Fruit fly (Drosophila melanogaster): ENCODE results near the gene CG31709.
A peak's percentile ranks its signal among the peaks of the same experiment; 100 is the strongest.

The CG31709 gene

DNA sequence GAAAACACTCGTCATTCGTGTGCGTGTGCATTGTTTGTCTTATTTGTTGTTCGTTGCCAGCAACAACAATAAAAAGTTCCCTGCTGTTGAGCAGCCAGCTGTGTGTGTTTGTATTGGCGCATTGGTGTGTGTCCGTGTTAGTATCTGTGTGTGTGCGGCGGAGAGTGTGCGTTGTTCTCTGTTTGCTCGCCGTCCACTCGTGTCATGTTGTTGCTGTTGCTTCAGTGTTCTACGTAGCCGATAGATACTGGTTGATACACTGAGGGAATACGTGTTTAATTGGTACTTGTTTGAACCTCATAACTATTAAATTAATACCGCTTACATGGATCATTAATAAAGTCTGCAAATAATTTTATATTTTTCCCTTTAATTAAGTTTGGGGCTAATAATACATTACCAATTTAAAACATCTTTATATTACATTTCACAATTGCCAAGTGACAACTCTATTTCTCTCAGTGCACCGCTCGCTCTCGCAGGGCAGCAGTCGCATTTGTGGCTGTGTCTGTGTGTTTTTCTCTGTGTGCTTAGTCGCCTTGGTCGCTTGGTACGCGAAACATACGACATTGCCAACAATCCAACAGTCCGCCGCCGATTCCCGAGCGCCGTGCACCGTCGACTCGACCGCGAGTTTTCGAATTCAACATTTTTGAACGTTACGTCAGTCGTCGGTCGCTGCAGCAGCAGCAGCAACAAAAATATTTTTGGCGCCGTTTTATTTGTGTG, 10.9 kb downstream of the CG31709 start, which contains the start of gene brwl (continued):
- peak; percentile 98 for TF ChIP-seq CG4617 (GFP tag; optimal IDR thresholded peaks at IDR 0.05; ENCODE audit: borderline replicate concordance)
- peak; percentile 98 for TF ChIP-seq NC2β (GFP tag; optimal IDR thresholded peaks at IDR 0.05)
- peak; percentile 98 for TF ChIP-seq oc (tag; optimal IDR thresholded peaks at IDR 0.05)
- peak; percentile 99 for TF ChIP-seq CG34422 (GFP tag; IDR thresholded peaks at IDR 0.05)
- peak; percentile 99 for TF ChIP-seq unpg (GFP tag; optimal IDR thresholded peaks at IDR 0.05)
- TF ChIP-seq CG10959 (GFP tag; IDR thresholded peaks at IDR 0.05) = peak; percentile 98
- peak; percentile 98 for TF ChIP-seq Atf-2 (GFP tag; optimal IDR thresholded peaks at IDR 0.05)
- TF ChIP-seq wor (GFP tag; IDR thresholded peaks at IDR 0.05) = peak; percentile 98
- TF ChIP-seq zfh2 (GFP tag; optimal IDR thresholded peaks at IDR 0.05) = peak; percentile 96
- TF ChIP-seq Oli (tag; optimal IDR thresholded peaks at IDR 0.05) = peak; percentile 99
- 0 out of 2 replicates have a peak, but pooled peaks have one; percentile 11 for TF ChIP-seq unc-4 (GFP tag; IDR thresholded peaks at IDR 0.05; ENCODE audit: partially characterized antibody)
- TF ChIP-seq CG10267 (tag; optimal IDR thresholded peaks at IDR 0.05) = peak; percentile 97
- TF ChIP-seq CG6272 (GFP tag; IDR thresholded peaks at IDR 0.05) = peak; percentile 98
- peak; percentile 98 for TF ChIP-seq mam (GFP tag; optimal IDR thresholded peaks at IDR 0.05)
- TF ChIP-seq Ssrp (tag; optimal IDR thresholded peaks at IDR 0.05) = peak; percentile 99
- peak; percentile 98 for TF ChIP-seq CG3847 (GFP tag; IDR thresholded peaks at IDR 0.05)
- TF ChIP-seq CG15601 (tag; optimal IDR thresholded peaks at IDR 0.05) = peak; percentile 97
- TF ChIP-seq BtbVII (GFP tag; optimal IDR thresholded peaks at IDR 0.05) = peak; percentile 98
- TF ChIP-seq CG18262 (tag; optimal IDR thresholded peaks at IDR 0.05) = peak; percentile 99
- no peak for TF ChIP-seq Lpt (GFP tag; optimal IDR thresholded peaks at IDR 0.05)
- TF ChIP-seq Max (GFP tag; optimal IDR thresholded peaks at IDR 0.05) = peak; percentile 99
- TF ChIP-seq pnt (GFP tag; optimal IDR thresholded peaks at IDR 0.05) = peak; percentile 98
- peak; percentile 98 for TF ChIP-seq CG14667 (GFP tag; IDR thresholded peaks at IDR 0.05)
- peak; percentile 99 for TF ChIP-seq tgo (GFP tag; IDR thresholded peaks at IDR 0.05)
- peak; percentile 96 for TF ChIP-seq Taf1 (GFP tag; IDR thresholded peaks at IDR 0.05)
- TF ChIP-seq Trl (optimal IDR thresholded peaks at IDR 0.05) = peak; percentile 64 to 84
- peak; percentile 98 for TF ChIP-seq Trl (GFP tag; optimal IDR thresholded peaks at IDR 0.05)
- peak; percentile 98 for TF ChIP-seq sob (GFP tag; IDR thresholded peaks at IDR 0.05)
- no peak for TF ChIP-seq inv (GFP tag; IDR thresholded peaks at IDR 0.05; ENCODE audit: partially characterized antibody)
- peak; percentile 95 for TF ChIP-seq ham (GFP tag; IDR thresholded peaks at IDR 0.05)
- TF ChIP-seq CG1529 (GFP tag; optimal IDR thresholded peaks at IDR 0.05) = peak; percentile 98
- TF ChIP-seq dpn (GFP tag; optimal IDR thresholded peaks at IDR 0.05) = peak; percentile 99
- peak; percentile 98 for TF ChIP-seq CG4820 (GFP tag; optimal IDR thresholded peaks at IDR 0.05)
- peak; percentile 94 for TF ChIP-seq CG8281 (tag; optimal IDR thresholded peaks at IDR 0.05)
- peak; percentile 98 for TF ChIP-seq CrebB (tag; optimal IDR thresholded peaks at IDR 0.05)
- TF ChIP-seq disco-r (GFP tag; optimal IDR thresholded peaks at IDR 0.05) = peak; percentile 96
- TF ChIP-seq CG3065 (GFP tag; optimal IDR thresholded peaks at IDR 0.05) = peak; percentile 98
- peak; percentile 99 for TF ChIP-seq ind (GFP tag; optimal IDR thresholded peaks at IDR 0.05)
- TF ChIP-seq CG8359 (GFP tag; optimal IDR thresholded peaks at IDR 0.05; ENCODE audit: borderline replicate concordance) = peak; percentile 94
- TF ChIP-seq Bdp1 (GFP tag; optimal IDR thresholded peaks at IDR 0.05) = peak; percentile 94
- TF ChIP-seq CG11695 (GFP tag; IDR thresholded peaks at IDR 0.05) = peak; percentile 99
- TF ChIP-seq Adf1 (GFP tag; IDR thresholded peaks at IDR 0.05) = peak; percentile 89
- TF ChIP-seq HLH3B (GFP tag; IDR thresholded peaks at IDR 0.05) = peak; percentile 98
- peak; percentile 98 for TF ChIP-seq fd3F (GFP tag; optimal IDR thresholded peaks at IDR 0.05)
- TF ChIP-seq CG1024 (GFP tag; IDR thresholded peaks at IDR 0.05) = peak; percentile 92
- TF ChIP-seq Rfx (GFP tag; IDR thresholded peaks at IDR 0.05) = peak; percentile 99
- TF ChIP-seq Dref (GFP tag; IDR thresholded peaks at IDR 0.05) = 0 out of 2 replicates have a peak, but pooled peaks have one; percentile 26
- TF ChIP-seq btn (GFP tag; optimal IDR thresholded peaks at IDR 0.05) = peak; percentile 95
- TF ChIP-seq sd (tag; optimal IDR thresholded peaks at IDR 0.05) = peak; percentile 95
- peak; percentile 96 for TF ChIP-seq CG17385 (GFP tag; optimal IDR thresholded peaks at IDR 0.05)

All from whole organism, embryonic.